Worm (Caenorhabditis elegans) whole organism, L2 larva: ENCODE results near the gene str-86.

Source experiments
- C34F6.9 ChIP-seq: fragments of 150-350 bp; optimal IDR thresholded peaks from 2 replicates; lab custom pipeline; 2014; ENCODE audit warnings: missing biosample characterization, missing genetic modification characterization
- R02D3.7 ChIP-seq: fragments of 150-350 bp; optimal IDR thresholded peaks from 2 replicates; lab custom pipeline; 2014; ENCODE audit warnings: missing biosample characterization, missing genetic modification characterization
- Y55F3AM.14 ChIP-seq: fragments of 200-800 bp; sonication (Bioruptor generic); optimal IDR thresholded peaks from 2 replicates; lab custom pipeline; 2018; ENCODE audit warnings: mild to moderate bottlenecking, missing genetic modification characterization, missing compliant biosample characterization
- ZK546.5 ChIP-seq: sonication (generic microtip); optimal IDR thresholded peaks from 2 replicates; lab custom pipeline; 2017; ENCODE audit warnings: missing biosample characterization, missing genetic modification characterization
- alr-1 ChIP-seq: fragments of 150-350 bp; optimal IDR thresholded peaks from 2 replicates; lab custom pipeline; 2014; ENCODE audit warnings: missing biosample characterization, missing genetic modification characterization
- aly-2 ChIP-seq: fragments of 150-350 bp; optimal IDR thresholded peaks from 2 replicates; lab custom pipeline; 2014; ENCODE audit warnings: missing biosample characterization, missing genetic modification characterization
- blmp-1 ChIP-seq: sonication (generic microtip); optimal IDR thresholded peaks from 2 replicates; lab custom pipeline; 2017; ENCODE audit warnings: missing genetic modification characterization, mild to moderate bottlenecking, missing compliant biosample characterization, antibody characterized with exemption, moderate library complexity; ENCODE audit not compliant: insufficient read depth
- ceh-16 ChIP-seq: fragments of 150-350 bp; optimal IDR thresholded peaks from 2 replicates; lab custom pipeline; 2014; ENCODE audit warnings: missing biosample characterization, missing genetic modification characterization
- ceh-82 ChIP-seq: fragments of 150-350 bp; optimal IDR thresholded peaks from 2 replicates; lab custom pipeline; 2014; ENCODE audit warnings: missing biosample characterization, missing genetic modification characterization
- crh-2 ChIP-seq: sonication (generic microtip); optimal IDR thresholded peaks from 2 replicates; lab custom pipeline; 2017; ENCODE audit warnings: missing biosample characterization, missing genetic modification characterization
- dmd-4 ChIP-seq: sonication (generic microtip); optimal IDR thresholded peaks from 2 replicates; lab custom pipeline; 2017; ENCODE audit warnings: missing biosample characterization, missing genetic modification characterization
- egl-27 ChIP-seq: sonication (generic microtip); optimal IDR thresholded peaks from 3 replicates; lab custom pipeline; 2017; ENCODE audit warnings: missing biosample characterization, missing genetic modification reagents, missing genetic modification characterization
- elt-1 ChIP-seq: fragments of 150-350 bp; optimal IDR thresholded peaks from 2 replicates; lab custom pipeline; 2014; ENCODE audit warnings: missing biosample characterization, missing genetic modification characterization
- elt-3 ChIP-seq: sonication (generic microtip); optimal IDR thresholded peaks from 2 replicates; lab custom pipeline; 2017; ENCODE audit warnings: missing biosample characterization, missing genetic modification characterization
- fos-1 ChIP-seq: fragments of 150-350 bp; optimal IDR thresholded peaks from 2 replicates; lab custom pipeline; 2014; ENCODE audit warnings: missing biosample characterization, missing genetic modification characterization
- gmeb-1 ChIP-seq: fragments of 150-350 bp; optimal IDR thresholded peaks from 2 replicates; lab custom pipeline; 2014; ENCODE audit warnings: missing biosample characterization, missing genetic modification characterization
- lin-11 ChIP-seq: fragments of 150-350 bp; sonication (generic microtip); optimal IDR thresholded peaks from 2 replicates; lab custom pipeline; 2014; ENCODE audit warnings: missing biosample characterization, missing genetic modification characterization, inconsistent platforms, mixed read lengths
- lin-39 ChIP-seq: fragments of 150-350 bp; optimal IDR thresholded peaks from 2 replicates; lab custom pipeline; 2014; ENCODE audit warnings: missing biosample characterization, missing genetic modification reagents, missing genetic modification characterization
- mab-5 ChIP-seq: fragments of 150-350 bp; optimal IDR thresholded peaks from 2 replicates; lab custom pipeline; 2014; ENCODE audit warnings: missing biosample characterization, missing genetic modification characterization
- mbf-1 ChIP-seq: sonication (generic microtip); optimal IDR thresholded peaks from 2 replicates; lab custom pipeline; 2017; ENCODE audit warnings: missing biosample characterization, missing genetic modification characterization
- mdl-1 ChIP-seq, 2 experiments: fragments of 150-350 bp in 1 of 2; sonication (generic microtip) in 1 of 2; optimal IDR thresholded peaks; 2 replicates each; lab custom pipeline; 2017; ENCODE audit warnings: missing biosample characterization in 2 of 2, missing genetic modification characterization in 2 of 2
- nhr-10 ChIP-seq: sonication (generic microtip); optimal IDR thresholded peaks from 2 replicates; lab custom pipeline; 2017; ENCODE audit warnings: missing biosample characterization, missing genetic modification characterization
- nhr-11 ChIP-seq: fragments of 150-350 bp; optimal IDR thresholded peaks from 2 replicates; lab custom pipeline; 2014; ENCODE audit warnings: missing biosample characterization, missing genetic modification characterization
- nhr-12 ChIP-seq: fragments of 150-350 bp; optimal IDR thresholded peaks from 2 replicates; lab custom pipeline; 2014; ENCODE audit warnings: missing biosample characterization, missing genetic modification characterization
- nhr-129 ChIP-seq: fragments of 150-350 bp; optimal IDR thresholded peaks from 2 replicates; lab custom pipeline; 2014; ENCODE audit warnings: missing biosample characterization, missing genetic modification characterization
- nhr-21 ChIP-seq: fragments of 150-350 bp; optimal IDR thresholded peaks from 2 replicates; lab custom pipeline; 2014; ENCODE audit warnings: missing biosample characterization, missing genetic modification characterization
- nhr-23 ChIP-seq: fragments of 150-350 bp; optimal IDR thresholded peaks from 2 replicates; lab custom pipeline; 2014; ENCODE audit warnings: missing biosample characterization, missing genetic modification reagents, missing genetic modification characterization
- nhr-237 ChIP-seq: fragments of 150-350 bp; optimal IDR thresholded peaks from 2 replicates; lab custom pipeline; 2014; ENCODE audit warnings: missing biosample characterization, missing genetic modification characterization
- nhr-6 ChIP-seq: fragments of 150-350 bp; optimal IDR thresholded peaks from 2 replicates; lab custom pipeline; 2014; ENCODE audit warnings: missing biosample characterization, missing genetic modification characterization
- nhr-77 ChIP-seq: fragments of 150-350 bp; optimal IDR thresholded peaks from 2 replicates; lab custom pipeline; 2014; ENCODE audit warnings: missing biosample characterization, missing genetic modification characterization
- sem-4 ChIP-seq: fragments of 150-350 bp; optimal IDR thresholded peaks from 2 replicates; lab custom pipeline; 2014; ENCODE audit warnings: missing biosample characterization, missing genetic modification reagents, missing genetic modification characterization
- skn-1 ChIP-seq: sonication (generic microtip); optimal IDR thresholded peaks from 2 replicates; lab custom pipeline; 2017; ENCODE audit warnings: missing biosample characterization, missing genetic modification characterization
- sma-3 ChIP-seq: sonication (generic microtip); optimal IDR thresholded peaks from 2 replicates; lab custom pipeline; 2016; ENCODE audit warnings: missing genetic modification reagents, missing genetic modification characterization, missing compliant biosample characterization
- unc-39 ChIP-seq: fragments of 150-350 bp; optimal IDR thresholded peaks from 2 replicates; lab custom pipeline; 2014; ENCODE audit warnings: missing biosample characterization, missing genetic modification characterization
- unc-55 ChIP-seq: fragments of 150-350 bp; sonication (generic microtip); optimal IDR thresholded peaks from 3 replicates; lab custom pipeline; 2014; ENCODE audit warnings: missing biosample characterization, missing genetic modification reagents, missing genetic modification characterization
- zag-1 ChIP-seq: fragments of 150-350 bp; optimal IDR thresholded peaks from 2 replicates; lab custom pipeline; 2014; ENCODE audit warnings: missing biosample characterization, missing genetic modification characterization
- ztf-1 ChIP-seq: fragments of 200-800 bp; sonication (Bioruptor generic); conservative IDR thresholded peaks from 2 replicates; pipeline ENCODE4 v1.3.6; 2022; ENCODE audit warnings: missing genetic modification characterization, missing compliant biosample characterization
- ztf-11 ChIP-seq: sonication (generic microtip); optimal IDR thresholded peaks from 2 replicates; lab custom pipeline; 2017; ENCODE audit warnings: missing biosample characterization, missing genetic modification characterization
- ztf-4 ChIP-seq: fragments of 150-350 bp; optimal IDR thresholded peaks from 2 replicates; lab custom pipeline; 2014; ENCODE audit warnings: missing biosample characterization, missing genetic modification characterization

str-86 gene

DNA sequence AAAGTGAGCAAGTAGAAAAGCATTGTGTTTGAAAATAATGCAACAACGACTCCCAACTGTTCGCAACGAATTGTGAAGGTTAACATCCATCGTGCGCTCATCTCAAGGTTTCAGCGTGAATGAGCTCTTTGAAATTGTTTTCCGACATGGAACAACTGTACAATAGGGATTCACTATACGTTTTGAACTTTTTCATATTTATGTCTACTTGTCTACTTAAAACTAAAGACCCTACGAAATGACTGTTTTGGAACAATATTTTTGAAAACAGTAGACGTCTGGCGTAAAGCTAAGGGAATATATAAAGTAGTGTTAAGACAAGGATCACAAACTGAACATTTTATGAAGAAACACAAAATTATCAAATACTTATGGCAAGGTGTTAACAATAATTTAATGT, at the start of gene str-86:
str-86 (minus strand) TSS at position 101 of the 400 bp plus-strand sequence.
- TF ChIP-seq nhr-237 (tag; lab: Kevin White, UChicago) (no peak), R02D3.7 (no peak), mab-5 (no peak), egl-27 (tag; lab: Kevin White, UChicago) (no peak), blmp-1 (tag; lab: Kevin White, UChicago) (no peak), nhr-11 (no peak), nhr-6 (no peak), crh-2 (tag; lab: Kevin White, UChicago) (no peak), unc-55 (GFP tag; lab: Kevin White, UChicago) (no peak), fos-1 (tag; lab: Kevin White, UChicago) (no peak), lin-39 (tag; lab: Kevin White, UChicago) (no peak), elt-1 (tag; lab: Kevin White, UChicago) (no peak), Y55F3AM.14 (GFP tag; lab: Kevin White, UChicago) (no peak), gmeb-1 (tag; lab: Kevin White, UChicago) (no peak)

ce11 chrV:9033267-9033666, 49.8 kb upstream of the str-86 start, which contains the start of gene C25E10.4:
C25E10.4 (plus strand) TSS chrV:9033567.
- TF ChIP-seq C34F6.9 = no peak
- no peak for TF ChIP-seq nhr-10 (tag; lab: Kevin White, UChicago)
- TF ChIP-seq unc-39 (tag; lab: Kevin White, UChicago) = no peak
- no peak for TF ChIP-seq ztf-11 (tag; lab: Kevin White, UChicago)
- no peak for TF ChIP-seq elt-3 (tag; lab: Kevin White, UChicago)
- no peak for TF ChIP-seq lin-11 (tag; lab: Kevin White, UChicago)
- TF ChIP-seq alr-1 (tag; lab: Kevin White, UChicago) = no peak
- no peak for TF ChIP-seq nhr-12 (tag; lab: Kevin White, UChicago)

ce11 chrV:9030248-9030647, 46.7 kb upstream of the str-86 start, which contains the start of gene C25E10.5:
C25E10.5 (plus strand) TSS chrV:9030548.
- TF ChIP-seq Y55F3AM.14 (GFP tag; lab: Kevin White, UChicago) (no peak), sma-3 (GFP tag; lab: Kevin White, UChicago) (no peak), nhr-6 (no peak), alr-1 (tag; lab: Kevin White, UChicago) (no peak), gmeb-1 (tag; lab: Kevin White, UChicago) (no peak), ceh-16 (tag; lab: Kevin White, UChicago) (no peak), ZK546.5 (tag; lab: Kevin White, UChicago) (no peak), crh-2 (tag; lab: Kevin White, UChicago) (no peak), ztf-11 (tag; lab: Kevin White, UChicago) (no peak), ztf-4 (no peak), nhr-12 (tag; lab: Kevin White, UChicago) (no peak), lin-11 (tag; lab: Kevin White, UChicago) (no peak), sem-4 (tag; lab: Kevin White, UChicago) (no peak), mbf-1 (no peak), mdl-1 (tag; optimal IDR thresholded peaks at IDR 0.05; lab: Kevin White, UChicago) (no peak), fos-1 (tag; lab: Kevin White, UChicago) (no peak), skn-1 (tag; lab: Kevin White, UChicago) (no peak), ztf-1 (GFP tag; lab: Robert Waterston, UW) (no peak), unc-55 (GFP tag; lab: Kevin White, UChicago) (no peak), ceh-82 (tag; lab: Kevin White, UChicago) (no peak)

- TF ChIP-seq ceh-16 (tag; lab: Kevin White, UChicago) = no peak
- no peak for TF ChIP-seq nhr-77 (tag; lab: Kevin White, UChicago)
- TF ChIP-seq elt-3 (tag; lab: Kevin White, UChicago) = no peak
- no peak for TF ChIP-seq R02D3.7
- TF ChIP-seq aly-2 (tag; lab: Kevin White, UChicago) = no peak
- TF ChIP-seq nhr-21 (tag; lab: Kevin White, UChicago) = no peak
- no peak for TF ChIP-seq alr-1 (tag; lab: Kevin White, UChicago)
Observed at ce11 chrV:9024713-9025112, 41.2 kb upstream of the str-86 start, which contains the start of gene bus-1. bus-1 (minus strand) TSS chrV:9024813.

DNA sequence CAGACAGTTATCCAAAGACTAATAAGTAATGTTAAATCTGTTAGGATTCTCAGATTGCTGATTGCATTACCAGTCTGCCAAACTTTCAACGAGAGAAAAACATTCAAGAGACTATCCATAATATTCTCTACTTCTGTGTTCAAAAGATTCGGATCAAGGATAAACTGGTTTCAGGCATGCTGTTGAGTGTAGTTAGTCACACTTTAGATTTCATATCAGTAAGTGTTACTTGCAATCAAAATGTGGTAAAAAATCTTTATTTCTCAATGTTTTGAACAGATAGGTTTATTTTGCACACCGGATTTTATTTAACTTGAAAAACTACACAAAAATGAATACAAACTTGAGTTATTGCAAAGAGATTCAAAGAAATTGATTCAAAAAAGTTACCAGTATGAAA, 38.6 kb upstream of the str-86 start, which contains the start of gene oac-41:
oac-41 (minus strand) TSS at position 101 of the 400 bp plus-strand sequence.
- TF ChIP-seq lin-11 (tag; lab: Kevin White, UChicago) (no peak), nhr-129 (no peak), dmd-4 (tag; lab: Kevin White, UChicago) (no peak), aly-2 (tag; lab: Kevin White, UChicago) (no peak), nhr-23 (tag; lab: Kevin White, UChicago) (no peak), zag-1 (tag; lab: Kevin White, UChicago) (no peak), ZK546.5 (tag; lab: Kevin White, UChicago) (no peak)
